Worm (Caenorhabditis elegans) whole organism, young adult: ENCODE results near the gene glb-20.

Source experiments
- B0261.1 ChIP-seq: sonication (generic microtip); optimal IDR thresholded peaks from 2 replicates; lab custom pipeline; 2016; ENCODE audit warnings: mild to moderate bottlenecking, missing genetic modification characterization, moderate library complexity, missing compliant biosample characterization
- C17E4.6 ChIP-seq: fragments of 200-800 bp; sonication (Bioruptor generic); IDR thresholded peaks from 2 replicates; pipeline ENCODE4 v1.3.6; 2022; ENCODE audit warnings: missing genetic modification reagents, missing genetic modification characterization, missing compliant biosample characterization
- F52B5.7 ChIP-seq: sonication (generic microtip); optimal IDR thresholded peaks from 2 replicates; lab custom pipeline; 2016; ENCODE audit warnings: mild to moderate bottlenecking, missing genetic modification characterization, missing compliant biosample characterization
- F57C9.4 ChIP-seq: sonication (generic microtip); optimal IDR thresholded peaks from 2 replicates; lab custom pipeline; 2017; ENCODE audit warnings: mild to moderate bottlenecking, missing genetic modification characterization, missing compliant biosample characterization
- K11D2.4 ChIP-seq: fragments of 200-800 bp; sonication (Bioruptor generic); IDR thresholded peaks from 2 replicates; pipeline ENCODE4 v1.3.6; 2022; ENCODE audit warnings: missing genetic modification reagents, missing genetic modification characterization, missing compliant biosample characterization
- Y53G8AR.9 ChIP-seq: fragments of 200-800 bp; sonication (Bioruptor generic); conservative IDR thresholded peaks from 2 replicates; pipeline ENCODE4 v1.3.6; 2022; ENCODE audit warnings: missing genetic modification reagents, missing genetic modification characterization, missing compliant biosample characterization
- aptf-2 ChIP-seq: fragments of 200-800 bp; sonication (Bioruptor generic); conservative IDR thresholded peaks from 2 replicates; pipeline ENCODE4 v1.3.6; 2022; ENCODE audit warnings: missing genetic modification reagents, missing genetic modification characterization, missing compliant biosample characterization
- attf-5 ChIP-seq: fragments of 200-800 bp; sonication (Bioruptor generic); optimal IDR thresholded peaks from 2 replicates; lab custom pipeline; 2018; ENCODE audit warnings: mild to moderate bottlenecking, missing genetic modification characterization, missing compliant biosample characterization
- attf-6 ChIP-seq: fragments of 200-800 bp; sonication (Bioruptor generic); IDR thresholded peaks from 2 replicates; pipeline ENCODE4 v1.3.6; 2022; ENCODE audit warnings: missing genetic modification reagents, missing genetic modification characterization, missing compliant biosample characterization
- ccch-3 ChIP-seq: fragments of 200-800 bp; sonication (Bioruptor generic); optimal IDR thresholded peaks from 2 replicates; lab custom pipeline; 2018; ENCODE audit warnings: mild to moderate bottlenecking, missing genetic modification characterization, missing compliant biosample characterization
- cebp-1 ChIP-seq, 2 experiments: fragments of 200-800 bp in 1 of 2; sonication (Bioruptor generic) in 1 of 2; sonication (generic microtip) in 1 of 2; IDR thresholded peaks in 1 of 2; optimal IDR thresholded peaks in 1 of 2; 2 replicates each; pipeline versions ENCODE4 v1.3.6 to Lab custom; 2017 to 2022; ENCODE audit warnings: missing compliant biosample characterization in 2 of 2, missing genetic modification characterization in 2 of 2, mild to moderate bottlenecking in 1 of 2, missing genetic modification reagents in 1 of 2, moderate library complexity in 1 of 2
- cebp-2 ChIP-seq: fragments of 200-800 bp; sonication (Bioruptor generic); IDR thresholded peaks from 2 replicates; pipeline ENCODE4 v1.3.6; 2022; ENCODE audit warnings: missing genetic modification characterization, missing compliant biosample characterization
- chd-7 ChIP-seq: sonication (generic microtip); optimal IDR thresholded peaks from 2 replicates; lab custom pipeline; 2016; ENCODE audit warnings: mild to moderate bottlenecking, missing genetic modification characterization, moderate library complexity, missing compliant biosample characterization
- dpff-1 ChIP-seq: sonication (generic microtip); optimal IDR thresholded peaks from 2 replicates; lab custom pipeline; 2017; ENCODE audit warnings: mild to moderate bottlenecking, missing genetic modification characterization, missing compliant biosample characterization
- egl-18 ChIP-seq: fragments of 200-800 bp; sonication (Bioruptor generic); IDR thresholded peaks from 2 replicates; pipeline ENCODE4 v1.3.6; 2022; ENCODE audit warnings: missing genetic modification reagents, missing genetic modification characterization, missing compliant biosample characterization
- egl-44 ChIP-seq: fragments of 200-800 bp; sonication (Bioruptor generic); IDR thresholded peaks from 2 replicates; pipeline ENCODE4 v1.3.6; 2022; ENCODE audit warnings: missing genetic modification reagents, missing genetic modification characterization, missing compliant biosample characterization
- hlh-12 ChIP-seq: sonication (generic microtip); optimal IDR thresholded peaks from 2 replicates; lab custom pipeline; 2016; ENCODE audit warnings: missing genetic modification characterization, missing compliant biosample characterization
- hmg-20 ChIP-seq: fragments of 200-800 bp; sonication (Bioruptor generic); IDR thresholded peaks from 2 replicates; pipeline ENCODE4 v1.3.6; 2022; ENCODE audit warnings: missing genetic modification reagents, missing genetic modification characterization, missing compliant biosample characterization
- lin-40 ChIP-seq: sonication (generic microtip); optimal IDR thresholded peaks from 2 replicates; lab custom pipeline; 2016; ENCODE audit warnings: missing genetic modification characterization, mild to moderate bottlenecking, missing compliant biosample characterization, missing genotype, missing genetic modification reagents
- madf-3 ChIP-seq: fragments of 200-800 bp; sonication (Bioruptor generic); IDR thresholded peaks from 2 replicates; pipeline ENCODE4 v1.3.6; 2022; ENCODE audit warnings: missing genetic modification reagents, missing genetic modification characterization, missing compliant biosample characterization
- nfyb-1 ChIP-seq: fragments of 200-800 bp; sonication (Bioruptor generic); IDR thresholded peaks from 2 replicates; pipeline ENCODE4 v1.3.6; 2022; ENCODE audit warnings: missing genetic modification reagents, missing genetic modification characterization, missing compliant biosample characterization
- nhr-80 ChIP-seq: sonication (generic microtip); optimal IDR thresholded peaks from 2 replicates; lab custom pipeline; 2016; ENCODE audit warnings: missing genetic modification characterization, missing compliant biosample characterization
- pbrm-1 ChIP-seq: fragments of 200-800 bp; sonication (Bioruptor generic); IDR thresholded peaks from 2 replicates; pipeline ENCODE4 v1.3.6; 2022; ENCODE audit warnings: missing genetic modification reagents, missing genetic modification characterization, missing compliant biosample characterization
- pha-4 ChIP-seq: fragments of 150-350 bp; sonication (generic microtip); optimal IDR thresholded peaks from 2 replicates; lab custom pipeline; 2014; ENCODE audit warnings: missing biosample characterization, missing genetic modification reagents, missing genetic modification characterization
- rec-8 ChIP-seq, 2 experiments: sonication (generic microtip); optimal IDR thresholded peaks; 2 replicates each; lab custom pipeline; 2016; ENCODE audit warnings: mild to moderate bottlenecking in 2 of 2, missing genetic modification characterization in 2 of 2, missing genetic modification reagents in 2 of 2, missing genotype in 2 of 2, missing biosample characterization in 1 of 2, missing compliant biosample characterization in 1 of 2, moderate library complexity in 1 of 2
- rpc-1 ChIP-seq, 2 experiments: fragments of 150-350 bp in 1 of 2; sonication (generic microtip) in 1 of 2; optimal IDR thresholded peaks; 2 replicates each; lab custom pipeline; 2014 to 2018; ENCODE audit warnings: missing biosample characterization in 1 of 2, missing genetic modification characterization in 1 of 2, missing genetic modification reagents in 1 of 2, missing genotype in 1 of 2
- somi-1 ChIP-seq: fragments of 200-800 bp; sonication (Bioruptor generic); optimal IDR thresholded peaks from 2 replicates; lab custom pipeline; 2018; ENCODE audit warnings: mild to moderate bottlenecking, missing genetic modification characterization, missing compliant biosample characterization
- tbp1 ChIP-seq: fragments of 200-800 bp; sonication (Bioruptor generic); optimal IDR thresholded peaks from 2 replicates; lab custom pipeline; 2018; ENCODE audit warnings: mild to moderate bottlenecking, missing genetic modification characterization, missing compliant biosample characterization
- zfh-2 ChIP-seq: fragments of 200-800 bp; sonication (Bioruptor generic); conservative IDR thresholded peaks from 2 replicates; pipeline ENCODE4 v1.3.6; 2022; ENCODE audit warnings: missing genetic modification reagents, missing genetic modification characterization, missing compliant biosample characterization
- ztf-26 ChIP-seq: sonication (generic microtip); optimal IDR thresholded peaks from 2 replicates; lab custom pipeline; 2017; ENCODE audit warnings: missing genetic modification characterization, missing compliant biosample characterization

Gene glb-20

ce11 chrX:13539701-13540100 is 16.3 kb downstream of the glb-20 start:
- TF ChIP-seq cebp-1 (GFP tag; IDR thresholded peaks at IDR 0.05; lab: Robert Waterston, UW) (no peak), cebp-1 (tag; optimal IDR thresholded peaks at IDR 0.05; lab: Kevin White, UChicago) (peak; percentile 5), lin-40 (tag; lab: Kevin White, UChicago) (peak; percentile 50), egl-18 (GFP tag; lab: Robert Waterston, UW) (no peak), nhr-80 (tag; lab: Kevin White, UChicago) (peak; percentile 37), ztf-26 (peak; percentile 7), somi-1 (GFP tag; lab: Kevin White, UChicago) (peak; percentile 59), attf-6 (GFP tag; lab: Robert Waterston, UW) (no peak), F52B5.7 (no peak), K11D2.4 (peak; percentile 52; the same call in 1 of the 2 replicates), dpff-1 (tag; lab: Kevin White, UChicago) (no peak), pbrm-1 (GFP tag; lab: Robert Waterston, UW) (no peak), tbp1 (GFP tag; lab: Kevin White, UChicago) (no peak)
- TF ChIP-seq, all 124 proteins: peak for 6

DNA sequence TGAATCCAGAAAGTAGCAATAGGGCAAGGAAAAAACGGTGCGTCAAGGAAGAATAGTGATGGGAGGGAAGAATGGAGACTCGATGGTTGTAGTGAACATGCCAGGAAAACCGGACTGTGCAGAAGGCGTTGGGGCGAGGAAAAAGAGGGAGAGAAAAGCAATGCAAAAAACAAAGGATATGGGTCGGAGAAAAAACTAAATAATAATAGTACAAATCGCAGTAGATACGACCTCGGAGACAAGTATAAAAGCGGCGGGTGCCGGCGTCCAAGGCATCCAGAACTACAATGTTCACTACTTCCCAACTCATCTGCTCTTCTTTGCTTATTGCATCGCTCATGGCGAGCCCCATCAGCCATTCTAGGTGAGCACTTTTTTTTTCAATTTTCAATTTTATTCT is 19.2 kb downstream of the glb-20 start, which contains the start of gene R01E6.5:
R01E6.5 (plus strand) TSS at position 301 of the 400 bp plus-strand sequence.
- TF ChIP-seq egl-44 (no peak), aptf-2 (GFP tag; lab: Robert Waterston, UW) (no peak), cebp-2 (GFP tag; lab: Robert Waterston, UW) (no peak), chd-7 (tag; lab: Kevin White, UChicago) (no peak), F57C9.4 (tag; lab: Kevin White, UChicago) (no peak), hmg-20 (GFP tag; lab: Robert Waterston, UW) (no peak), nfyb-1 (GFP tag; lab: Robert Waterston, UW) (no peak), hlh-12 (tag; lab: Kevin White, UChicago) (no peak), B0261.1 (tag; lab: Kevin White, UChicago) (no peak), madf-3 (GFP tag; lab: Robert Waterston, UW) (no peak), C17E4.6 (GFP tag; lab: Robert Waterston, UW) (no peak), Y53G8AR.9 (GFP tag; lab: Robert Waterston, UW) (no peak), rpc-1 (optimal IDR thresholded peaks at IDR 0.05; lab: Kevin White, UChicago) (no peak), rpc-1 (tag; optimal IDR thresholded peaks at IDR 0.05; lab: Kevin White, UChicago) (no peak), pha-4 (tag; lab: Kevin White, UChicago) (no peak), pbrm-1 (GFP tag; lab: Robert Waterston, UW) (no peak), attf-5 (GFP tag; lab: Kevin White, UChicago) (no peak), somi-1 (GFP tag; lab: Kevin White, UChicago) (no peak), rec-8 (tag; optimal IDR thresholded peaks at IDR 0.05; lab: Kevin White, UChicago) (no peak)

- TF ChIP-seq zfh-2 (GFP tag; lab: Robert Waterston, UW) (peak; percentile 80), ccch-3 (GFP tag; lab: Kevin White, UChicago) (no peak)
- TF ChIP-seq, all 124 proteins: peak for 1
Observed at ce11 chrX:13532424-13533309, 23.3 kb downstream of the glb-20 start, which contains the start of gene acr-12. Gene acr-12 (plus strand): TSS chrX:13532853.
